Worm (Caenorhabditis elegans) whole organism, L2 larva: Measurements from ENCODE around the gene srh-11.

Experiments used
- C34F6.9 ChIP-seq: fragments of 150-350 bp; optimal IDR thresholded peaks from 2 replicates; lab custom pipeline; 2014; ENCODE audit warnings: missing biosample characterization, missing genetic modification characterization
- F13H6.1 ChIP-seq: sonication (generic microtip); optimal IDR thresholded peaks from 2 replicates; lab custom pipeline; 2016; ENCODE audit warnings: missing genetic modification characterization, missing compliant biosample characterization
- R02D3.7 ChIP-seq: fragments of 150-350 bp; optimal IDR thresholded peaks from 2 replicates; lab custom pipeline; 2014; ENCODE audit warnings: missing biosample characterization, missing genetic modification characterization
- ZK546.5 ChIP-seq: sonication (generic microtip); optimal IDR thresholded peaks from 2 replicates; lab custom pipeline; 2017; ENCODE audit warnings: missing biosample characterization, missing genetic modification characterization
- aly-2 ChIP-seq: fragments of 150-350 bp; optimal IDR thresholded peaks from 2 replicates; lab custom pipeline; 2014; ENCODE audit warnings: missing biosample characterization, missing genetic modification characterization
- ama-1 ChIP-seq: fragments of 150-350 bp; optimal IDR thresholded peaks from 2 replicates; lab custom pipeline; 2018; ENCODE audit warnings: inconsistent platforms
- ceh-16 ChIP-seq: fragments of 150-350 bp; optimal IDR thresholded peaks from 2 replicates; lab custom pipeline; 2014; ENCODE audit warnings: missing biosample characterization, missing genetic modification characterization
- ceh-82 ChIP-seq: fragments of 150-350 bp; optimal IDR thresholded peaks from 2 replicates; lab custom pipeline; 2014; ENCODE audit warnings: missing biosample characterization, missing genetic modification characterization
- crh-2 ChIP-seq: sonication (generic microtip); optimal IDR thresholded peaks from 2 replicates; lab custom pipeline; 2017; ENCODE audit warnings: missing biosample characterization, missing genetic modification characterization
- egl-27 ChIP-seq: sonication (generic microtip); optimal IDR thresholded peaks from 3 replicates; lab custom pipeline; 2017; ENCODE audit warnings: missing biosample characterization, missing genetic modification reagents, missing genetic modification characterization
- elt-3 ChIP-seq: sonication (generic microtip); optimal IDR thresholded peaks from 2 replicates; lab custom pipeline; 2017; ENCODE audit warnings: missing biosample characterization, missing genetic modification characterization
- fos-1 ChIP-seq: fragments of 150-350 bp; optimal IDR thresholded peaks from 2 replicates; lab custom pipeline; 2014; ENCODE audit warnings: missing biosample characterization, missing genetic modification characterization
- gmeb-1 ChIP-seq: fragments of 150-350 bp; optimal IDR thresholded peaks from 2 replicates; lab custom pipeline; 2014; ENCODE audit warnings: missing biosample characterization, missing genetic modification characterization
- lin-11 ChIP-seq: fragments of 150-350 bp; sonication (generic microtip); optimal IDR thresholded peaks from 2 replicates; lab custom pipeline; 2014; ENCODE audit warnings: missing biosample characterization, missing genetic modification characterization, inconsistent platforms, mixed read lengths
- lin-13 ChIP-seq: fragments of 150-350 bp; optimal IDR thresholded peaks from 2 replicates; lab custom pipeline; 2014; ENCODE audit warnings: missing biosample characterization, missing genetic modification reagents, missing genetic modification characterization
- lin-39 ChIP-seq: fragments of 150-350 bp; optimal IDR thresholded peaks from 2 replicates; lab custom pipeline; 2014; ENCODE audit warnings: missing biosample characterization, missing genetic modification reagents, missing genetic modification characterization
- lsy-2 ChIP-seq, 2 experiments: fragments of 150-350 bp in 1 of 2; sonication (generic microtip) in 1 of 2; optimal IDR thresholded peaks; 2 replicates each; lab custom pipeline; 2014 to 2017; ENCODE audit warnings: missing biosample characterization in 2 of 2, missing genetic modification characterization in 2 of 2
- mab-5 ChIP-seq: fragments of 150-350 bp; optimal IDR thresholded peaks from 2 replicates; lab custom pipeline; 2014; ENCODE audit warnings: missing biosample characterization, missing genetic modification characterization
- mbf-1 ChIP-seq: sonication (generic microtip); optimal IDR thresholded peaks from 2 replicates; lab custom pipeline; 2017; ENCODE audit warnings: missing biosample characterization, missing genetic modification characterization
- mdl-1 ChIP-seq, 2 experiments: fragments of 150-350 bp in 1 of 2; sonication (generic microtip) in 1 of 2; optimal IDR thresholded peaks; 2 replicates each; lab custom pipeline; 2017; ENCODE audit warnings: missing biosample characterization in 2 of 2, missing genetic modification characterization in 2 of 2
- nhr-11 ChIP-seq: fragments of 150-350 bp; optimal IDR thresholded peaks from 2 replicates; lab custom pipeline; 2014; ENCODE audit warnings: missing biosample characterization, missing genetic modification characterization
- nhr-12 ChIP-seq: fragments of 150-350 bp; optimal IDR thresholded peaks from 2 replicates; lab custom pipeline; 2014; ENCODE audit warnings: missing biosample characterization, missing genetic modification characterization
- nhr-129 ChIP-seq: fragments of 150-350 bp; optimal IDR thresholded peaks from 2 replicates; lab custom pipeline; 2014; ENCODE audit warnings: missing biosample characterization, missing genetic modification characterization
- nhr-21 ChIP-seq: fragments of 150-350 bp; optimal IDR thresholded peaks from 2 replicates; lab custom pipeline; 2014; ENCODE audit warnings: missing biosample characterization, missing genetic modification characterization
- nhr-23 ChIP-seq: fragments of 150-350 bp; optimal IDR thresholded peaks from 2 replicates; lab custom pipeline; 2014; ENCODE audit warnings: missing biosample characterization, missing genetic modification reagents, missing genetic modification characterization
- nhr-25 ChIP-seq: fragments of 150-350 bp; sonication (generic microtip); optimal IDR thresholded peaks from 3 replicates; lab custom pipeline; 2014; ENCODE audit warnings: missing biosample characterization, missing genetic modification characterization
- nhr-6 ChIP-seq: fragments of 150-350 bp; optimal IDR thresholded peaks from 2 replicates; lab custom pipeline; 2014; ENCODE audit warnings: missing biosample characterization, missing genetic modification characterization
- nhr-77 ChIP-seq: fragments of 150-350 bp; optimal IDR thresholded peaks from 2 replicates; lab custom pipeline; 2014; ENCODE audit warnings: missing biosample characterization, missing genetic modification characterization
- peb-1 ChIP-seq: fragments of 150-350 bp; optimal IDR thresholded peaks from 2 replicates; lab custom pipeline; 2014; ENCODE audit warnings: missing biosample characterization, missing genetic modification characterization
- skn-1 ChIP-seq: sonication (generic microtip); optimal IDR thresholded peaks from 2 replicates; lab custom pipeline; 2017; ENCODE audit warnings: missing biosample characterization, missing genetic modification characterization
- sma-9 ChIP-seq, 2 experiments: fragments of 150-350 bp in 1 of 2; sonication (generic microtip) in 1 of 2; optimal IDR thresholded peaks; 2 replicates each; lab custom pipeline; 2014 to 2016; ENCODE audit warnings: missing genetic modification characterization in 2 of 2, mild to moderate bottlenecking in 1 of 2, missing biosample characterization in 1 of 2, missing compliant biosample characterization in 1 of 2, missing genetic modification reagents in 1 of 2, moderate library complexity in 1 of 2
- snpc-4 ChIP-seq: fragments of 150-350 bp; optimal IDR thresholded peaks from 2 replicates; lab custom pipeline; 2014; ENCODE audit warnings: missing biosample characterization, missing genetic modification characterization
- unc-39 ChIP-seq: fragments of 150-350 bp; optimal IDR thresholded peaks from 2 replicates; lab custom pipeline; 2014; ENCODE audit warnings: missing biosample characterization, missing genetic modification characterization
- ztf-1 ChIP-seq: fragments of 200-800 bp; sonication (Bioruptor generic); conservative IDR thresholded peaks from 2 replicates; pipeline ENCODE4 v1.3.6; 2022; ENCODE audit warnings: missing genetic modification characterization, missing compliant biosample characterization
- ztf-11 ChIP-seq: sonication (generic microtip); optimal IDR thresholded peaks from 2 replicates; lab custom pipeline; 2017; ENCODE audit warnings: missing biosample characterization, missing genetic modification characterization
- ztf-4 ChIP-seq: fragments of 150-350 bp; optimal IDR thresholded peaks from 2 replicates; lab custom pipeline; 2014; ENCODE audit warnings: missing biosample characterization, missing genetic modification characterization

The srh-11 gene

DNA sequence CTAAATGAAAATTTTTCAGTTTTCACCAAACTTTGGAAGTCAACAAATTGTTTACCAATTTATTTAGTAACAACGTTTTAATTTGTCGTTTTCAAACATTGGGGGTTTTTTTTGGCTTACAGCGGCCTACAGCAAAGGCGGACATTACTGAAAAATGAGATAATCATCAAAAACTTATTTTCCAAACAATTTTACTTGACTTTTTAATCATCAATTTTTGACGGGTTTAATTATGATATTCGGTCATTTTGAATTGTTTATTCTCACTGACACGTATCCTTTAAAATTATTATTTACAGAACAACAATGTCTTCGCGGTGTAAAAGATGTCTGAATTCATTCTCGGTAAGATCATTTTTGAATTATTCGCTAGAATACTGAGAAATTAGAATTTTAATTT, 48.7 kb upstream of the srh-11 start, which contains the start of gene F40B5.2:
Gene F40B5.2, plus strand, starts transcription at position 301 of the 400 bp plus-strand sequence.
- TF ChIP-seq ztf-11 (tag; lab: Kevin White, UChicago): no peak
- TF ChIP-seq nhr-11 (tag; lab: Kevin White, UChicago): no peak
- no peak for TF ChIP-seq peb-1

DNA sequence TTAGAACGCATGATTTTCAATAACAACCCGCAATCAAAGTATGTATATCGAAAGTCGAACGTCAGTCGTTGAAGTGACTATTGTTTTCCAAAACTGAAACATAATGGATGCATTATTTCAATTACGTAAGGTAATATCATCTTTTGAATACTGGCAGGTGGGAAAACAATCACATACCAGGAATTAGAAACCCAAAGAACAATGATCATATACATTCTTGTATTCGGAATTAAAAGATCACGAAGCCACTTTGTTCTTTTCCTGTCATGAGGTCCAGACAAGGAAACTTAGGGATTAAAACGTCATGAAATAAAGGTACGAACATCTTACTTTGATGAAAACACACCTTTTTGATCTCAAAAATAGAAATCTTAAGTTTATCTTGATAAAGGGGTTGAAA, 43.5 kb upstream of the srh-11 start:
- TF ChIP-seq ztf-4: no peak
- no peak for TF ChIP-seq gmeb-1 (tag; lab: Kevin White, UChicago)
- no peak for TF ChIP-seq nhr-12 (tag; lab: Kevin White, UChicago)
- no peak for TF ChIP-seq lin-11 (tag; lab: Kevin White, UChicago)
- TF ChIP-seq unc-39: no peak
- no peak for TF ChIP-seq ZK546.5 (tag; lab: Kevin White, UChicago)
- no peak for TF ChIP-seq snpc-4 (tag; lab: Kevin White, UChicago)
- TF ChIP-seq nhr-6 (tag; lab: Kevin White, UChicago): no peak
- no peak for TF ChIP-seq mab-5
- no peak for TF ChIP-seq ceh-16 (tag; lab: Kevin White, UChicago)
- no peak for TF ChIP-seq egl-27 (tag; lab: Kevin White, UChicago)
- TF ChIP-seq nhr-23 (tag; lab: Kevin White, UChicago): no peak
- no peak for TF ChIP-seq aly-2

DNA sequence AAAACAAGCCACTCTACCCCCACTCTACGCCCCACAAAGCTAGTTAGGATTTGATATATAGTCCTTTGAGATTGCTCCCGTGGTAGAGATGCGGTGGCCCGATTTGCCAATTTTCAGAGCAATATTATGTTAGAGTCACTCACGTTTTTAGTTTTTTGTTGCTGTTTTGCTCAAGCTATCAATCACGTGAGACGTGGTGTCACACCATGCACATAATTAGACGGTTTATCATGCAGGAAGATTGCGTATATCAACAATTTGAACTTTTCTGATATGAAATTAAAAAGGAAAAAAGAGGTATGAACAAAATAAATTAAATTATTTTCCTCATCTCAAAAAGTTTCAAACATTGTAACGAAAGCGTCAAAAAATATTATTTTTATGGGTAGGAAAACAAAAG, 37.5 kb upstream of the srh-11 start:
- TF ChIP-seq ztf-11 (tag; lab: Kevin White, UChicago) (no peak), lin-11 (tag; lab: Kevin White, UChicago) (no peak), unc-39 (no peak), R02D3.7 (tag; lab: Kevin White, UChicago) (no peak), mbf-1 (tag; lab: Kevin White, UChicago) (no peak), egl-27 (tag; lab: Kevin White, UChicago) (no peak), nhr-77 (tag; lab: Kevin White, UChicago) (no peak), crh-2 (tag; lab: Kevin White, UChicago) (peak; percentile 7)

DNA sequence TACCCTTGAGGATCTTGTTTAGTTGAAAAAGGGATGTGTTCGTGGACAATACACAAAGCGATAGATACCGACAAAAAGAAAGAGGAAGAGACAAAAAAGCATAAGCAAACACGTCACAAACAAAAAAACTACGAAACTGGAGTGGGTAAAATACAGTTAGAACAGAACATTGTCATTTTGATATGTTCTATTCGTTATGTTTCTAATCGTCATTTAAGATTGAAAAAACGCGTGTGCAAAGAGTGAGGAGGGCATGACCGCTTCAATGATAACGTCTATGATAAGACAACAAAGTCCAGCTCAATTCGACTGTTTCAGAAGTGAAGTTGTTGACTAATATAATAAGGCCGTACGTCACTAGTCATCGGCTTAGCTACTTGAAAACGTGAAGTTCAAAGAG, 36.5 kb upstream of the srh-11 start:
- no peak for TF ChIP-seq F13H6.1
- no peak for TF ChIP-seq unc-39
- TF ChIP-seq C34F6.9 (tag; lab: Kevin White, UChicago): no peak
- no peak for TF ChIP-seq lsy-2 (tag; optimal IDR thresholded peaks at IDR 0.05; lab: Kevin White, UChicago)
- no peak for TF ChIP-seq lin-11 (tag; lab: Kevin White, UChicago)
- TF ChIP-seq nhr-6 (tag; lab: Kevin White, UChicago): no peak
- no peak for TF ChIP-seq ceh-82 (tag; lab: Kevin White, UChicago)
- no peak for TF ChIP-seq ZK546.5 (tag; lab: Kevin White, UChicago)
- peak; percentile 29 for TF ChIP-seq sma-9 (GFP tag; optimal IDR thresholded peaks at IDR 0.05; lab: Kevin White, UChicago)
- TF ChIP-seq sma-9 (tag; optimal IDR thresholded peaks at IDR 0.05; lab: Kevin White, UChicago): no peak
- TF ChIP-seq crh-2 (tag; lab: Kevin White, UChicago): peak; percentile 61
- TF ChIP-seq peb-1: no peak
- TF ChIP-seq ztf-1 (GFP tag; lab: Robert Waterston, UW): no peak
- no peak for TF ChIP-seq elt-3 (tag; lab: Kevin White, UChicago)
- TF ChIP-seq mdl-1 (tag; optimal IDR thresholded peaks at IDR 0.05; lab: Kevin White, UChicago): no peak
- no peak for TF ChIP-seq snpc-4 (tag; lab: Kevin White, UChicago)
- no peak for TF ChIP-seq nhr-129
- no peak for TF ChIP-seq nhr-25 (tag; lab: Kevin White, UChicago)
- TF ChIP-seq nhr-21 (tag; lab: Kevin White, UChicago): no peak
- TF ChIP-seq fos-1 (tag; lab: Kevin White, UChicago): peak; percentile 83
- no peak for TF ChIP-seq lin-13
- TF ChIP-seq ama-1 (lab: Kevin White, UChicago): no peak
- TF ChIP-seq skn-1: no peak
- TF ChIP-seq lin-39: no peak
- TF ChIP-seq nhr-12 (tag; lab: Kevin White, UChicago): no peak
- TF ChIP-seq R02D3.7 (tag; lab: Kevin White, UChicago): no peak
- TF ChIP-seq ztf-11 (tag; lab: Kevin White, UChicago): no peak
- no peak for TF ChIP-seq mbf-1 (tag; lab: Kevin White, UChicago)
